Worm (Caenorhabditis elegans): ENCODE data around the gene B0302.4.

DNA sequence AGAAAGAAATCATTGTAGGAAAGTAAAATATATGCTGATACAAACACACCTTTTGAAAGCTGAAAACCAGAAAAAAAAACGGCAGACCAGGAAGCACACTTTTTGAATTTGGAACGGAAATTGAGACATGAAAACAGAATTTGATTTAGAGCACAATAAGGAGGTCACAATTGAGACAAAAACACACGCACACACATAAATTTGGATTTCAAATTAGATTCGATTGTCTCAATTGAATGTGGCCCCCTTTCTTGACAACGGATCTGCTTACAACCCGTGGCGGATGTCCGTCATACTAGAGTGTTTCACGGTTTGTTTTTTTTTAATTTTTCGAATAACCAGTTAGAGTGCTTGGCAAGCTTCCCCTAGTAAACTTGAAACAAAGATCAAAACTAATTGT is 8.5 kb downstream of the B0302.4 start:
- TF ChIP-seq unc-62 (GFP tag; optimal IDR thresholded peaks at IDR 0.05), result no peak
- no peak for TF ChIP-seq nhr-12 (tag; optimal IDR thresholded peaks at IDR 0.05)
- TF ChIP-seq lin-13 (tag; optimal IDR thresholded peaks at IDR 0.05), result no peak
- no peak for TF ChIP-seq ces-1 (GFP tag; optimal IDR thresholded peaks at IDR 0.05)
- no peak for TF ChIP-seq snpc-4 (tag; optimal IDR thresholded peaks at IDR 0.05)
- no peak for TF ChIP-seq elt-3 (tag; optimal IDR thresholded peaks at IDR 0.05)
- no peak for TF ChIP-seq nhr-28 (tag; optimal IDR thresholded peaks at IDR 0.05)
- TF ChIP-seq lsy-2 (tag; optimal IDR thresholded peaks at IDR 0.05), result no peak

All from whole organism, mixed stage, embryonic.